Worm (Caenorhabditis elegans) whole organism, young adult: ENCODE results near the gene T10D4.19.
"Not testable (repeated sequence)": the region's sequence is repeated elsewhere in the genome, so short reads cannot be mapped to it uniquely, and the experiment has no call there.

Source experiments
- B0035.1 ChIP-seq: sonication (generic microtip); optimal IDR thresholded peaks from 2 replicates; lab custom pipeline; 2016; ENCODE audit warnings: missing genetic modification characterization, mild to moderate bottlenecking, missing compliant biosample characterization, missing genotype, missing genetic modification reagents
- B0261.1 ChIP-seq: sonication (generic microtip); optimal IDR thresholded peaks from 2 replicates; lab custom pipeline; 2016; ENCODE audit warnings: mild to moderate bottlenecking, missing genetic modification characterization, moderate library complexity, missing compliant biosample characterization
- B0336.3 ChIP-seq: fragments of 200-800 bp; sonication (Bioruptor generic); IDR thresholded peaks from 2 replicates; pipeline ENCODE4 v1.3.6; 2022; ENCODE audit warnings: missing genetic modification characterization, missing compliant biosample characterization
- C17E4.6 ChIP-seq: fragments of 200-800 bp; sonication (Bioruptor generic); IDR thresholded peaks from 2 replicates; pipeline ENCODE4 v1.3.6; 2022; ENCODE audit warnings: missing genetic modification reagents, missing genetic modification characterization, missing compliant biosample characterization
- F10E7.11 ChIP-seq: sonication (generic microtip); optimal IDR thresholded peaks from 2 replicates; lab custom pipeline; 2017; ENCODE audit warnings: mild to moderate bottlenecking, missing genetic modification characterization, moderate library complexity, missing compliant biosample characterization
- K11D2.4 ChIP-seq: fragments of 200-800 bp; sonication (Bioruptor generic); IDR thresholded peaks from 2 replicates; pipeline ENCODE4 v1.3.6; 2022; ENCODE audit warnings: missing genetic modification reagents, missing genetic modification characterization, missing compliant biosample characterization
- Y53F4B.3 ChIP-seq: fragments of 200-800 bp; sonication (Bioruptor generic); IDR thresholded peaks from 2 replicates; pipeline ENCODE4 v1.3.6; 2022; ENCODE audit warnings: missing genetic modification reagents, missing genetic modification characterization, missing compliant biosample characterization
- Y56A3A.18 ChIP-seq: fragments of 200-800 bp; sonication (Bioruptor generic); IDR thresholded peaks from 2 replicates; pipeline ENCODE4 v1.3.6; 2022; ENCODE audit warnings: missing genetic modification reagents, missing genetic modification characterization, missing compliant biosample characterization
- cebp-1 ChIP-seq, 2 experiments: fragments of 200-800 bp in 1 of 2; sonication (Bioruptor generic) in 1 of 2; sonication (generic microtip) in 1 of 2; IDR thresholded peaks in 1 of 2; optimal IDR thresholded peaks in 1 of 2; 2 replicates each; pipeline versions ENCODE4 v1.3.6 to Lab custom; 2017 to 2022; ENCODE audit warnings: missing compliant biosample characterization in 2 of 2, missing genetic modification characterization in 2 of 2, mild to moderate bottlenecking in 1 of 2, missing genetic modification reagents in 1 of 2, moderate library complexity in 1 of 2
- ceh-58 ChIP-seq: fragments of 200-800 bp; sonication (Bioruptor generic); IDR thresholded peaks from 2 replicates; pipeline ENCODE4 v1.3.6; 2022; ENCODE audit warnings: missing genetic modification characterization, missing compliant biosample characterization
- ets-4 ChIP-seq: fragments of 200-800 bp; sonication (Bioruptor generic); optimal IDR thresholded peaks from 2 replicates; lab custom pipeline; 2018; ENCODE audit warnings: mild to moderate bottlenecking, missing genetic modification characterization, missing compliant biosample characterization
- fkh-3 ChIP-seq: sonication (generic microtip); optimal IDR thresholded peaks from 2 replicates; lab custom pipeline; 2016; ENCODE audit warnings: mild to moderate bottlenecking, missing genetic modification characterization, missing compliant biosample characterization
- hmg-20 ChIP-seq: fragments of 200-800 bp; sonication (Bioruptor generic); IDR thresholded peaks from 2 replicates; pipeline ENCODE4 v1.3.6; 2022; ENCODE audit warnings: missing genetic modification reagents, missing genetic modification characterization, missing compliant biosample characterization
- hsf-1 ChIP-seq: fragments of 200-800 bp; sonication (Bioruptor generic); IDR thresholded peaks from 2 replicates; pipeline ENCODE4 v1.3.6; 2022; ENCODE audit warnings: missing genetic modification reagents, missing genetic modification characterization, missing compliant biosample characterization
- lin-54 ChIP-seq: fragments of 200-800 bp; sonication (Bioruptor generic); optimal IDR thresholded peaks from 2 replicates; lab custom pipeline; 2018; ENCODE audit warnings: mild to moderate bottlenecking, missing genetic modification characterization, missing compliant biosample characterization
- lir-1 ChIP-seq: fragments of 200-800 bp; sonication (Bioruptor generic); conservative IDR thresholded peaks from 2 replicates; pipeline ENCODE4 v1.3.6; 2022; ENCODE audit warnings: missing genetic modification reagents, missing genetic modification characterization, missing compliant biosample characterization
- madf-3 ChIP-seq: fragments of 200-800 bp; sonication (Bioruptor generic); IDR thresholded peaks from 2 replicates; pipeline ENCODE4 v1.3.6; 2022; ENCODE audit warnings: missing genetic modification reagents, missing genetic modification characterization, missing compliant biosample characterization
- mel-28 ChIP-seq: sonication (generic microtip); optimal IDR thresholded peaks from 2 replicates; lab custom pipeline; 2016; ENCODE audit warnings: borderline replicate concordance, mild to moderate bottlenecking, missing genetic modification characterization, missing compliant biosample characterization
- nhr-27 ChIP-seq: fragments of 200-800 bp; sonication (Bioruptor generic); optimal IDR thresholded peaks from 2 replicates; lab custom pipeline; 2018; ENCODE audit warnings: mild to moderate bottlenecking, missing genetic modification characterization, moderate library complexity, missing compliant biosample characterization
- nhr-90 ChIP-seq: sonication (generic microtip); optimal IDR thresholded peaks from 2 replicates; lab custom pipeline; 2016; ENCODE audit warnings: missing genotype, mild to moderate bottlenecking, missing genetic modification characterization, missing compliant biosample characterization
- pbrm-1 ChIP-seq: fragments of 200-800 bp; sonication (Bioruptor generic); IDR thresholded peaks from 2 replicates; pipeline ENCODE4 v1.3.6; 2022; ENCODE audit warnings: missing genetic modification reagents, missing genetic modification characterization, missing compliant biosample characterization
- rcor-1 ChIP-seq: fragments of 200-800 bp; sonication (Bioruptor generic); IDR thresholded peaks from 2 replicates; pipeline ENCODE4 v1.3.6; 2022; ENCODE audit warnings: missing genetic modification reagents, missing genetic modification characterization, missing compliant biosample characterization
- rpc-1 ChIP-seq, 2 experiments: fragments of 150-350 bp in 1 of 2; sonication (generic microtip) in 1 of 2; optimal IDR thresholded peaks; 2 replicates each; lab custom pipeline; 2014 to 2018; ENCODE audit warnings: missing biosample characterization in 1 of 2, missing genetic modification characterization in 1 of 2, missing genetic modification reagents in 1 of 2, missing genotype in 1 of 2
- sea-2 ChIP-seq: fragments of 200-800 bp; sonication (Bioruptor generic); IDR thresholded peaks from 2 replicates; pipeline ENCODE4 v1.3.6; 2022; ENCODE audit warnings: missing genetic modification characterization, missing compliant biosample characterization
- snpc-1.3 ChIP-seq: sonication (generic microtip); optimal IDR thresholded peaks from 2 replicates; lab custom pipeline; 2017; ENCODE audit warnings: missing genetic modification characterization, mild to moderate bottlenecking, missing compliant biosample characterization, antibody characterized with exemption, moderate library complexity, missing genotype, missing genetic modification reagents; ENCODE audit not compliant: insufficient read depth
- tbp1 ChIP-seq: fragments of 200-800 bp; sonication (Bioruptor generic); optimal IDR thresholded peaks from 2 replicates; lab custom pipeline; 2018; ENCODE audit warnings: mild to moderate bottlenecking, missing genetic modification characterization, missing compliant biosample characterization
- unc-130 ChIP-seq: sonication (generic microtip); optimal IDR thresholded peaks from 2 replicates; lab custom pipeline; 2016; ENCODE audit warnings: missing genetic modification reagents, missing genetic modification characterization, missing compliant biosample characterization
- unc-62 ChIP-seq: fragments of 150-350 bp; optimal IDR thresholded peaks from 2 replicates; lab custom pipeline; 2014; ENCODE audit warnings: missing biosample characterization, missing genetic modification reagents, missing genetic modification characterization
- ztf-18 ChIP-seq: sonication (generic microtip); optimal IDR thresholded peaks from 2 replicates; lab custom pipeline; 2016; ENCODE audit warnings: missing genotype, mild to moderate bottlenecking, missing genetic modification characterization, missing compliant biosample characterization
- ztf-22 ChIP-seq: fragments of 200-800 bp; sonication (Bioruptor generic); optimal IDR thresholded peaks from 2 replicates; lab custom pipeline; 2018; ENCODE audit warnings: mild to moderate bottlenecking, missing genetic modification characterization, moderate library complexity, missing compliant biosample characterization
- ztf-26 ChIP-seq: sonication (generic microtip); optimal IDR thresholded peaks from 2 replicates; lab custom pipeline; 2017; ENCODE audit warnings: missing genetic modification characterization, missing compliant biosample characterization

Gene T10D4.19

DNA sequence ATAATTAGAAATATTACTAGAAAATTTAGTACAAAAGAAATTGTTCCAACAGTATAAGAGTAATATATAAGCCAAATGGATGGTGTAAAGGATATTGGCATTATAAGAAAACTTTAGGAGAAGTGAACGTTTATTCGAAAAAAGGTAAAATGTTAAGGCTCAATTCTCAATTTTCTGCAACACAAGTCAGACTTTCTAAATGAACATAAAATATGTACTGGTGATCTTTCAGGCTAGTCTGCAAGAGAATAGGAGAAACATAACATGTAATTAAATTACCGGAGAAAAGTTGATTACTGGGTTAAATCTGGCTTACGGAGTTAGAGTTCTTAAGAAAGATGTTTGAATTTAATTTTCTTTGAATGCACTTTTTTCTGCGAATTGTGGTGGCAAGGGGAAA is 5.0 kb downstream of the T10D4.19 start, which contains the start of gene sri-33:
Gene sri-33 (minus strand): TSS at position 101 of the 400 bp plus-strand sequence.
- no peak for TF ChIP-seq K11D2.4 (GFP tag; lab: Robert Waterston, UW)

- TF ChIP-seq tbp1 (GFP tag; lab: Kevin White, UChicago): no peak
- TF ChIP-seq hmg-20: no peak
- TF ChIP-seq unc-62 (GFP tag; lab: Kevin White, UChicago): no peak
- TF ChIP-seq rpc-1 (optimal IDR thresholded peaks at IDR 0.05; lab: Kevin White, UChicago): no peak
- TF ChIP-seq rpc-1 (tag; optimal IDR thresholded peaks at IDR 0.05; lab: Kevin White, UChicago): no peak
Measured at ce11 chrII:3158985-3159384, 7.3 kb downstream of the T10D4.19 start, which contains the start of gene sri-34. TSS of gene sri-34 (minus strand) at chrII:3159085.

DNA sequence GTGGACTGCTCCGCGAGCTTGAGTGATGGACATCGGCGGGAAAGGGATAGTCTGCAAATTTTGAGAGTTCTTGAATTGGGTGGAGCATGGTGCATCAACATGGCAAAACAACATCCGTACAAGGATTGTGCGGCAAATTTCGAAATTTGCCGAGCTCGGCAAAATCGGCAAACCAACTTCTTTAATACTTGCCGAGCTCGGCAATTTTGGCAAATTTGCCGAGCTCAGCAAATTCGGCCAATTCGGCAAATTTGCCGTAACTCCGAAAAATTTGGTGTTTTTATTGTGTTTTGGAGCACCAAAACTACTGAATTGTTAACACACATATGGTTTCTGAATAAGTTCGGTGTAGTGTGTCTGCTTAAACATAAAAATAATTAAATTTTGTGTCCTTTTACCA is 18.4 kb downstream of the T10D4.19 start, which contains the start of gene fbxc-55:
Gene fbxc-55 (minus strand): TSS at position 101 of the 400 bp plus-strand sequence.
- no peak for TF ChIP-seq fkh-3

- TF ChIP-seq mel-28 (tag; lab: Kevin White, UChicago) (no peak), rpc-1 (optimal IDR thresholded peaks at IDR 0.05; lab: Kevin White, UChicago) (no peak), rpc-1 (tag; optimal IDR thresholded peaks at IDR 0.05; lab: Kevin White, UChicago) (no peak), snpc-1.3 (tag; lab: Kevin White, UChicago) (no peak), unc-130 (no peak), ceh-58 (GFP tag; lab: Robert Waterston, UW) (no peak), Y53F4B.3 (no peak), B0261.1 (tag; lab: Kevin White, UChicago) (no peak), nhr-90 (tag; lab: Kevin White, UChicago) (no peak), C17E4.6 (GFP tag; lab: Robert Waterston, UW) (no peak), lin-54 (GFP tag; lab: Kevin White, UChicago) (no peak), Y56A3A.18 (no peak), ztf-18 (no peak), F10E7.11 (no peak), rcor-1 (GFP tag; lab: Robert Waterston, UW) (no peak), pbrm-1 (GFP tag; lab: Robert Waterston, UW) (no peak), ztf-26 (tag; lab: Kevin White, UChicago) (no peak), hsf-1 (GFP tag; lab: Robert Waterston, UW) (no peak), lir-1 (GFP tag; lab: Robert Waterston, UW) (no peak), ets-4 (no peak), B0035.1 (tag; lab: Kevin White, UChicago) (no peak)
- TF ChIP-seq, all 124 proteins: peak for 0
Measured at ce11 chrII:3172176-3172575, 20.5 kb downstream of the T10D4.19 start, which contains the start of gene Y27F2A.10. TSS of gene Y27F2A.10 (minus strand) at chrII:3172276.

- TF ChIP-seq sea-2 (GFP tag; lab: Robert Waterston, UW); ztf-22 (GFP tag; lab: Kevin White, UChicago); nhr-27: not testable (repeated sequence)
Measured at ce11 chrII:3177663-3178062, 25.9 kb downstream of the T10D4.19 start, which contains the start of gene sri-40. TSS of gene sri-40 (plus strand) at chrII:3177963.

ce11 chrII:3183300-3183840 is 31.7 kb downstream of the T10D4.19 start, which contains the start of the genes Y27F2A.6 and Y27F2A.8:
TSS of gene Y27F2A.6 (minus strand) at chrII:3183400.
TSS of gene Y27F2A.8 (plus strand) at chrII:3183790.
- not testable (repeated sequence) for TF ChIP-seq madf-3 (GFP tag; lab: Robert Waterston, UW); cebp-1 (GFP tag; IDR thresholded peaks at IDR 0.05; lab: Robert Waterston, UW); cebp-1 (tag; optimal IDR thresholded peaks at IDR 0.05; lab: Kevin White, UChicago); B0336.3 (GFP tag; lab: Robert Waterston, UW)
